Worm (Caenorhabditis elegans) whole organism, late embryonic: ENCODE measurements around the gene lin-39.

ENCODE experiments used
- ceh-19 ChIP-seq: fragments of 200-800 bp; sonication (Bioruptor generic); optimal IDR thresholded peaks from 2 replicates; lab custom pipeline; 2018; ENCODE audit warnings: mild to moderate bottlenecking, missing genetic modification characterization, missing compliant biosample characterization
- mec-3 ChIP-seq: sonication (generic microtip); optimal IDR thresholded peaks from 2 replicates; lab custom pipeline; 2016; ENCODE audit warnings: borderline replicate concordance, missing genetic modification characterization, missing compliant biosample characterization
- pha-4 ChIP-seq: fragments of 150-350 bp; optimal IDR thresholded peaks from 2 replicates; lab custom pipeline; 2018; ENCODE audit warnings: missing biosample characterization, missing genetic modification reagents, missing genetic modification characterization

- no peak for TF ChIP-seq pha-4
- no peak for TF ChIP-seq ceh-19
- TF ChIP-seq mec-3 (tag; lab: Kevin White, UChicago) = no peak
Measured at ce11 chrIII:7544211-7544610, 7.8 kb upstream of the lin-39 start.
